Worm (Caenorhabditis elegans): ENCODE data around the gene Y4C6A.4.

DNA sequence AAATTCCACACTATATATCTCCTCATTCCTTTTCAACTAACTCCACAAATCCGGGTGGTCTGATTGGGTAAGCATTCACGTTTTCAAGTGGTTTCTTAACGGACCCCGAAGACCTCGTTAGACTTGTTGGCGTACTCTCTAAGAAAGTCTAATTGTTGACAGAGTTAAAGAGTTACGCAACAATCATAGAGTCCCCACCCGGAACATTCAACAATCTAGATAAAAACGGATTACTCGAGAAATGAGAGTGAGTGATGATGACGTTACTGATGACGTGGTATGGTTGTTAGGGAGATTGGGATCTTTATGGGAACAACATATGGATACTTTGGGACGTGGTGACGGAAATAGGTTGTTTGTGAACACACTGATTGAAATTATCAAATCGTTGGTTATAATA, 49.8 kb downstream of the Y4C6A.4 start:
- TF ChIP-seq flt-1 (GFP tag; IDR thresholded peaks at IDR 0.05) = no peak
- TF ChIP-seq med-1 (GFP tag; optimal IDR thresholded peaks at IDR 0.05; ENCODE audit: insufficient read depth) = no peak
- no peak for TF ChIP-seq ref-1 (GFP tag; conservative IDR thresholded peaks at IDR 0.05)
- no peak for TF ChIP-seq tab-1 (GFP tag; IDR thresholded peaks at IDR 0.05)
- TF ChIP-seq ztf-23 (GFP tag; IDR thresholded peaks at IDR 0.05) = no peak
- no peak for TF ChIP-seq ztf-29 (GFP tag; IDR thresholded peaks at IDR 0.05)
- TF ChIP-seq T22C8.4 (GFP tag; IDR thresholded peaks at IDR 0.05) = no peak
- no peak for TF ChIP-seq klf-2 (GFP tag; conservative IDR thresholded peaks at IDR 0.05)
- no peak for TF ChIP-seq cog-1 (tag; optimal IDR thresholded peaks at IDR 0.05)

All from whole organism, midembryonic.